Worm (Caenorhabditis elegans) whole organism, L1 larva: Measurements from ENCODE around the gene dhs-13.

ENCODE experiments used
- C04F5.9 ChIP-seq: sonication (generic microtip); optimal IDR thresholded peaks from 2 replicates; lab custom pipeline; 2016; ENCODE audit warnings: missing genetic modification characterization, missing compliant biosample characterization
- C34B4.2 ChIP-seq: sonication (generic microtip); optimal IDR thresholded peaks from 2 replicates; lab custom pipeline; 2017; ENCODE audit warnings: mild to moderate bottlenecking, missing genetic modification characterization, missing compliant biosample characterization
- F16B12.6 ChIP-seq: fragments of 150-350 bp; optimal IDR thresholded peaks from 2 replicates; lab custom pipeline; 2014; ENCODE audit warnings: missing biosample characterization, missing genetic modification characterization
- Y116A8C.19 ChIP-seq: sonication (generic microtip); optimal IDR thresholded peaks from 2 replicates; lab custom pipeline; 2016; ENCODE audit warnings: missing compliant biosample characterization, missing genetic modification characterization, borderline replicate concordance
- aha-1 ChIP-seq: fragments of 150-350 bp; optimal IDR thresholded peaks from 2 replicates; lab custom pipeline; 2014; ENCODE audit warnings: missing biosample characterization, missing genetic modification characterization
- alr-1 ChIP-seq: fragments of 200-800 bp; sonication (Bioruptor generic); optimal IDR thresholded peaks from 2 replicates; lab custom pipeline; 2018; ENCODE audit warnings: borderline replicate concordance, mild to moderate bottlenecking, missing genetic modification characterization, missing compliant biosample characterization
- ama-1 ChIP-seq: fragments of 150-350 bp; optimal IDR thresholded peaks from 2 replicates; lab custom pipeline; 2014
- ceh-63 ChIP-seq: fragments of 200-800 bp; sonication (Bioruptor generic); optimal IDR thresholded peaks from 2 replicates; lab custom pipeline; 2018; ENCODE audit warnings: mild to moderate bottlenecking, missing genetic modification characterization, missing compliant biosample characterization
- ceh-8 ChIP-seq: fragments of 200-800 bp; sonication (Bioruptor generic); optimal IDR thresholded peaks from 2 replicates; lab custom pipeline; 2018; ENCODE audit warnings: mild to moderate bottlenecking, missing genetic modification characterization, moderate library complexity, missing compliant biosample characterization
- dpl-1 ChIP-seq, 3 experiments: fragments of 150-350 bp in 2 of 3; sonication (generic microtip) in 1 of 3; optimal IDR thresholded peaks; 2 replicates each; lab custom pipeline; 2014 to 2017; ENCODE audit warnings: missing biosample characterization in 3 of 3, missing genetic modification characterization in 3 of 3, missing genetic modification reagents in 3 of 3
- dsc-1 ChIP-seq: sonication (generic microtip); optimal IDR thresholded peaks from 2 replicates; lab custom pipeline; 2016; ENCODE audit warnings: mild to moderate bottlenecking, missing genetic modification characterization, missing compliant biosample characterization
- egl-13 ChIP-seq: sonication (generic microtip); optimal IDR thresholded peaks from 2 replicates; lab custom pipeline; 2016; ENCODE audit warnings: missing genotype, missing genetic modification reagents, missing genetic modification characterization, missing compliant biosample characterization
- elt-2 ChIP-seq: sonication (generic microtip); optimal IDR thresholded peaks from 2 replicates; lab custom pipeline; 2016; ENCODE audit warnings: missing genetic modification characterization, mild to moderate bottlenecking, inconsistent platforms, missing compliant biosample characterization, missing genetic modification reagents
- elt-3 ChIP-seq, 6 experiments: fragments of 150-350 bp in 1 of 6; sonication (generic microtip); optimal IDR thresholded peaks; 2 replicates each; lab custom pipeline; 2017 to 2018; ENCODE audit warnings: missing biosample characterization in 6 of 6, missing genetic modification characterization in 6 of 6, inconsistent platforms in 1 of 6
- ets-5 ChIP-seq: fragments of 200-800 bp; sonication (Bioruptor generic); IDR thresholded peaks from 2 replicates; pipeline ENCODE4 v1.3.6; 2022; ENCODE audit warnings: missing genetic modification characterization, missing compliant biosample characterization
- fkh-10 ChIP-seq: sonication (generic microtip); optimal IDR thresholded peaks from 2 replicates; lab custom pipeline; 2017; ENCODE audit warnings: missing biosample characterization, missing genetic modification reagents, missing genetic modification characterization
- fos-1 ChIP-seq: fragments of 150-350 bp; optimal IDR thresholded peaks from 2 replicates; lab custom pipeline; 2014; ENCODE audit warnings: missing biosample characterization, missing genetic modification characterization
- hlh-4 ChIP-seq: sonication (generic microtip); optimal IDR thresholded peaks from 2 replicates; lab custom pipeline; 2016; ENCODE audit warnings: mild to moderate bottlenecking, missing genetic modification characterization, missing compliant biosample characterization
- hpl-2 ChIP-seq: fragments of 150-350 bp; optimal IDR thresholded peaks from 2 replicates; lab custom pipeline; 2014; ENCODE audit warnings: missing biosample characterization, missing genetic modification reagents, missing genetic modification characterization
- irx-1 ChIP-seq: sonication (generic microtip); optimal IDR thresholded peaks from 2 replicates; lab custom pipeline; 2016; ENCODE audit warnings: missing genetic modification characterization, missing compliant biosample characterization
- jun-1 ChIP-seq: fragments of 150-350 bp; optimal IDR thresholded peaks from 2 replicates; lab custom pipeline; 2014; ENCODE audit warnings: missing biosample characterization, missing genetic modification reagents, missing genetic modification characterization
- lin-39 ChIP-seq: fragments of 150-350 bp; optimal IDR thresholded peaks from 2 replicates; lab custom pipeline; 2014; ENCODE audit warnings: missing biosample characterization, missing genetic modification reagents, missing genetic modification characterization
- lir-3 ChIP-seq: sonication (generic microtip); optimal IDR thresholded peaks from 2 replicates; lab custom pipeline; 2016; ENCODE audit warnings: mild to moderate bottlenecking, missing genetic modification characterization, moderate library complexity, missing compliant biosample characterization; ENCODE audit not compliant: poor library complexity
- lsy-2 ChIP-seq, 2 experiments: fragments of 150-350 bp; optimal IDR thresholded peaks; 2 replicates each; lab custom pipeline; 2014; ENCODE audit warnings: missing biosample characterization in 2 of 2, missing genetic modification characterization in 2 of 2
- mab-9 ChIP-seq: fragments of 200-800 bp; sonication (Bioruptor generic); IDR thresholded peaks from 2 replicates; pipeline ENCODE4 v1.3.6; 2022; ENCODE audit warnings: missing genetic modification reagents, missing genetic modification characterization, missing compliant biosample characterization
- mep-1 ChIP-seq: fragments of 150-350 bp; optimal IDR thresholded peaks from 2 replicates; lab custom pipeline; 2014; ENCODE audit warnings: missing biosample characterization, missing genetic modification characterization
- nhr-12 ChIP-seq: sonication (generic microtip); optimal IDR thresholded peaks from 2 replicates; lab custom pipeline; 2017; ENCODE audit warnings: missing biosample characterization, missing genetic modification characterization
- nhr-19 ChIP-seq: fragments of 200-800 bp; sonication (Bioruptor generic); conservative IDR thresholded peaks from 2 replicates; pipeline ENCODE4 v1.3.6; 2022; ENCODE audit warnings: missing genetic modification characterization, missing compliant biosample characterization
- nhr-237 ChIP-seq: fragments of 150-350 bp; optimal IDR thresholded peaks from 2 replicates; lab custom pipeline; 2014; ENCODE audit warnings: missing biosample characterization, missing genetic modification characterization
- nhr-28 ChIP-seq: fragments of 150-350 bp; optimal IDR thresholded peaks from 2 replicates; lab custom pipeline; 2014; ENCODE audit warnings: missing biosample characterization, missing genetic modification characterization
- nhr-71 ChIP-seq: sonication (generic microtip); optimal IDR thresholded peaks from 2 replicates; lab custom pipeline; 2016; ENCODE audit warnings: mild to moderate bottlenecking, missing genetic modification characterization, moderate library complexity, missing compliant biosample characterization
- nhr-76 ChIP-seq: sonication (generic microtip); optimal IDR thresholded peaks from 2 replicates; lab custom pipeline; 2017; ENCODE audit warnings: missing biosample characterization, missing genetic modification characterization
- nhr-77 ChIP-seq: fragments of 150-350 bp; optimal IDR thresholded peaks from 2 replicates; lab custom pipeline; 2014; ENCODE audit warnings: missing biosample characterization, missing genetic modification characterization
- nhr-84 ChIP-seq: sonication (generic microtip); optimal IDR thresholded peaks from 2 replicates; lab custom pipeline; 2017; ENCODE audit warnings: missing biosample characterization, missing genetic modification characterization
- nhr-85 ChIP-seq: sonication (generic microtip); peaks from one replicate; lab custom pipeline; 2016; ENCODE audit warnings: missing genetic modification characterization, inconsistent platforms, missing compliant biosample characterization
- nhr-90 ChIP-seq: sonication (generic microtip); optimal IDR thresholded peaks from 2 replicates; lab custom pipeline; 2016; ENCODE audit warnings: mild to moderate bottlenecking, missing genetic modification characterization, missing compliant biosample characterization; ENCODE audit not compliant: poor library complexity
- pag-3 ChIP-seq: sonication (generic microtip); optimal IDR thresholded peaks from 2 replicates; lab custom pipeline; 2017; ENCODE audit warnings: missing genetic modification characterization, mild to moderate bottlenecking, missing compliant biosample characterization, antibody characterized with exemption, borderline replicate concordance; ENCODE audit not compliant: insufficient read depth
- pax-3 ChIP-seq: fragments of 200-800 bp; sonication (Bioruptor generic); optimal IDR thresholded peaks from 2 replicates; lab custom pipeline; 2018; ENCODE audit warnings: mild to moderate bottlenecking, missing genetic modification characterization, moderate library complexity, missing compliant biosample characterization
- pqm-1 ChIP-seq: sonication (generic microtip); optimal IDR thresholded peaks from 3 replicates; lab custom pipeline; 2017; ENCODE audit warnings: missing biosample characterization, missing genetic modification characterization
- skn-1 ChIP-seq: fragments of 150-350 bp; optimal IDR thresholded peaks from 2 replicates; lab custom pipeline; 2014; ENCODE audit warnings: missing biosample characterization, missing genetic modification characterization
- snpc-4 ChIP-seq: fragments of 150-350 bp; optimal IDR thresholded peaks from 2 replicates; lab custom pipeline; 2014; ENCODE audit warnings: missing biosample characterization, missing genetic modification characterization
- snu-23 ChIP-seq: sonication (generic microtip); optimal IDR thresholded peaks from 2 replicates; lab custom pipeline; 2016; ENCODE audit warnings: missing genetic modification characterization, missing compliant biosample characterization
- sox-4 ChIP-seq: sonication (generic microtip); optimal IDR thresholded peaks from 2 replicates; lab custom pipeline; 2016; ENCODE audit warnings: missing genetic modification characterization, missing compliant biosample characterization
- sup-37 ChIP-seq: fragments of 200-800 bp; sonication (Bioruptor generic); optimal IDR thresholded peaks from 2 replicates; lab custom pipeline; 2018; ENCODE audit warnings: mild to moderate bottlenecking, missing genetic modification characterization, missing compliant biosample characterization
- swsn-7 ChIP-seq: sonication (generic microtip); optimal IDR thresholded peaks from 2 replicates; lab custom pipeline; 2016; ENCODE audit warnings: missing genetic modification characterization, missing compliant biosample characterization
- tbx-2 ChIP-seq: sonication (generic microtip); optimal IDR thresholded peaks from 2 replicates; lab custom pipeline; 2016; ENCODE audit warnings: missing genetic modification characterization, missing compliant biosample characterization
- tlp-1 ChIP-seq: fragments of 150-350 bp; optimal IDR thresholded peaks from 2 replicates; lab custom pipeline; 2014; ENCODE audit warnings: missing biosample characterization, missing genetic modification characterization
- unc-86 ChIP-seq: sonication (generic microtip); optimal IDR thresholded peaks from 2 replicates; lab custom pipeline; 2016; ENCODE audit warnings: missing genetic modification characterization, missing compliant biosample characterization
- unc-98 ChIP-seq: fragments of 200-800 bp; sonication (Bioruptor generic); IDR thresholded peaks from 2 replicates; pipeline ENCODE4 v1.3.6; 2022; ENCODE audit warnings: missing genetic modification characterization, missing compliant biosample characterization
- xbp-1 ChIP-seq: sonication (generic microtip); optimal IDR thresholded peaks from 2 replicates; lab custom pipeline; 2016; ENCODE audit warnings: missing genetic modification characterization, missing compliant biosample characterization
- zip-4 ChIP-seq: fragments of 200-800 bp; sonication (Bioruptor generic); optimal IDR thresholded peaks from 2 replicates; lab custom pipeline; 2018; ENCODE audit warnings: mild to moderate bottlenecking, missing genetic modification characterization, moderate library complexity, missing compliant biosample characterization
- ztf-11 ChIP-seq, 2 experiments: sonication (generic microtip); optimal IDR thresholded peaks; 2 replicates each; lab custom pipeline; 2016 to 2017; ENCODE audit warnings: missing genetic modification characterization in 2 of 2, missing biosample characterization in 1 of 2, missing compliant biosample characterization in 1 of 2

Gene dhs-13

DNA sequence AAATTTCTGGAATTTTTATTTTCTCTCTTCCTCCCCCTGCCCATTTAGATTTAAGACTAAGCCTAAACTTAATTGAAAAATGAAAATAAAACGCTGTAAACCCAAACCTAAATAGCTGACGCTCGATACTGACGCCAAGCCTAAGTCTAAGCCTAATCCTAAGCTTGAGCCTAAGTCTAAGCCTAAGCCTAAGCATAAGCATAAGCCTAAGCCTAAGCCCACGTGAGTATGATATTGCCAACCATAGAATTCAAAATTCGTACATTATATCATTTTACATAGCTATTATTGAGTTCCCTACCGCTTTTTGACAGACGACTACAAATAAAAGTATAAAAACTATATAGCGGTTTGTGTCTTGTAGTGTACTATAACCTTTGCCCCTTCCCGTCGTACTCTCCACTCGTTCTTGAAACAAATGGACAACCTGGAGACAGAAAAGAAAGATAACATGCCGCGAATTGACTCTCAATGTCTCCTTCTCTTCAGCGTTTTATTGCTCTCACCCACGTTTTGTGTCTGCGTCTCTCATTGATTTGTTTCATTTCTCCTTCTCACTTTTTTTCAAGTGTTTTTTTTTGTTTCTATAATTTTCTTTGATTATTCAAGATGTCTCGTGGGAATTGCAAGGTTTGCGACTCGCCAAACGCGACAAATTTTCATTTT lies 28.2 kb downstream of the dhs-13 start, which contains the start of gene nhr-256 (continued):
- TF ChIP-seq nhr-71 (tag; lab: Kevin White, UChicago) (peak; percentile 84), dsc-1 (tag; lab: Kevin White, UChicago) (peak; percentile 40), nhr-28 (peak; percentile 50), egl-13 (tag; lab: Kevin White, UChicago) (no peak), nhr-237 (tag; lab: Kevin White, UChicago) (peak; percentile 49), F16B12.6 (tag; lab: Kevin White, UChicago) (no peak), snpc-4 (peak; percentile 52), nhr-90 (tag; lab: Kevin White, UChicago) (peak; percentile 68), fkh-10 (GFP tag; lab: Kevin White, UChicago) (no peak), dpl-1 (GFP tag; optimal IDR thresholded peaks at IDR 0.05; lab: Kevin White, UChicago) (peak; percentile 40 to 55 (median 48)), ets-5 (no peak), elt-3 (tag; optimal IDR thresholded peaks at IDR 0.05; lab: Kevin White, UChicago) (peak in 3 of 6 experiments; percentile 22 to 57 (median 56)), sox-4 (tag; lab: Kevin White, UChicago) (no peak), nhr-85 (peak; percentile 84), nhr-77 (tag; lab: Kevin White, UChicago) (peak; percentile 67), tlp-1 (no peak), swsn-7 (tag; lab: Kevin White, UChicago) (peak; percentile 54), xbp-1 (peak; percentile 27), hpl-2 (GFP tag; lab: Kevin White, UChicago) (peak; percentile 4), mep-1 (tag; lab: Kevin White, UChicago) (peak; percentile 61), C34B4.2 (no peak), hlh-4 (tag; lab: Kevin White, UChicago) (no peak), lir-3 (peak; percentile 32), fos-1 (peak; percentile 38), ceh-63 (no peak), jun-1 (tag; lab: Kevin White, UChicago) (no peak), ama-1 (lab: Kevin White, UChicago) (no peak), nhr-19 (GFP tag; lab: Robert Waterston, UW) (peak; percentile 72), Y116A8C.19 (tag; lab: Kevin White, UChicago) (no peak), lsy-2 (tag; optimal IDR thresholded peaks at IDR 0.05; lab: Kevin White, UChicago) (peak; percentile 50 to 75), sup-37 (no peak), nhr-12 (tag; lab: Kevin White, UChicago) (peak; percentile 29), alr-1 (tag; lab: Kevin White, UChicago) (no peak), lin-39 (tag; lab: Kevin White, UChicago) (no peak), pqm-1 (tag; lab: Kevin White, UChicago) (no peak), pax-3 (tag; lab: Kevin White, UChicago) (no peak), snu-23 (peak; percentile 84), C04F5.9 (tag; lab: Kevin White, UChicago) (no peak), skn-1 (tag; lab: Kevin White, UChicago) (peak; percentile 37), unc-98 (GFP tag; lab: Robert Waterston, UW) (no peak), irx-1 (tag; lab: Kevin White, UChicago) (peak; percentile 33), unc-86 (tag; lab: Kevin White, UChicago) (no peak), ztf-11 (tag; optimal IDR thresholded peaks at IDR 0.05; lab: Kevin White, UChicago) (no peak), mab-9 (no peak), nhr-76 (no peak), nhr-84 (tag; lab: Kevin White, UChicago) (no peak), aha-1 (tag; lab: Kevin White, UChicago) (no peak), ceh-8 (GFP tag; lab: Kevin White, UChicago) (no peak), zip-4 (GFP tag; lab: Kevin White, UChicago) (no peak), elt-2 (tag; lab: Kevin White, UChicago) (peak; percentile 85), pag-3 (tag; lab: Kevin White, UChicago) (no peak), tbx-2 (tag; lab: Kevin White, UChicago) (peak; percentile 67)
